Worm (Caenorhabditis elegans): Measurements from ENCODE around the gene srx-90.

DNA sequence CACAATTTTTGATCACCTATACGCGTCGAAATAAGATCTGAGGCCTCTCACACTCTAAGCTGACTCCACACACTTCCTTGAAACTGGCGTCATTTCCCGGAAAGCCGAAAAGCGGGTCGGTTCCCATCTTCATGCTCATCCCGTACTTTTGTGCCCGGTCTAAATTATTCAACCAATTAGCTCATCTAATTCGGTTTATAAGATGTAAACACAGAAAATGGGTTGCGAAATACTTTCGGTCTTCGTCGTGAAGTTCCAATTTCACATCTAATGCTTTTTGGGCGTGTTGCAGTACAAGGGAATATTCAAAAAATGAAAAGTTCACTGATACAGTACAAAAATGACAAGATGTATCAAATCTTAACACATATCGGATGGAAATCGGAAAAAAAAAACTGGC, 50.2 kb downstream of the srx-90 start:
- TF ChIP-seq nhr-25 (tag; optimal IDR thresholded peaks at IDR 0.05) = no peak
- TF ChIP-seq snpc-4 (tag; optimal IDR thresholded peaks at IDR 0.05) = no peak
- TF ChIP-seq jun-1 (tag; optimal IDR thresholded peaks at IDR 0.05) = no peak
- TF ChIP-seq zag-1 (tag; optimal IDR thresholded peaks at IDR 0.05) = no peak
- no peak for TF ChIP-seq hmg-11 (tag; optimal IDR thresholded peaks at IDR 0.05)
- no peak for TF ChIP-seq ztf-11 (tag; optimal IDR thresholded peaks at IDR 0.05)
- TF ChIP-seq unc-62 (GFP tag; optimal IDR thresholded peaks at IDR 0.05) = no peak

Measured in whole organism, L3 larva.